Worm (Caenorhabditis elegans): ENCODE measurements around the gene F36H12.10.

DNA sequence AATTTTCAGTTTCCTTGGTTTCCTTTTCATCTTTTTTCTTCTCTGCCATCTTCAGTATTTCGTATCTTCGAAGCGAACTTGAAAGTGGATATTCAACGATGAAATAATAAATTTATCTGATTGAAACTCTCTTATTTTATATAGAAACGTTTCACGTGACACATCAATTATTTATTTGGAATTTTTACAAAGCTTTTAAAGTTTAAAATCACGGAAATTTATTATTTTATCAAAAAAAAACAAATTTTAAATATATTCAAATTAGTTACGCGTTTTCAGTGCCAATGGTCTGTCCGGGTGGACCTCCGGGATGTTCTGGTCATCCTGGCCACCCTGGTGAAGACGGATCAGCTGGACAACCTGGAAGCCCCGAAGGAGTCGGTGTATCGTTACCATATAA is 48.5 kb upstream of the F36H12.10 start, which contains the start of gene ZK354.7:
- TF ChIP-seq ztf-3 (GFP tag; optimal IDR thresholded peaks at IDR 0.05): no peak
- no peak for TF ChIP-seq C17E4.6 (GFP tag; IDR thresholded peaks at IDR 0.05)
- no peak for TF ChIP-seq athp-1 (tag; optimal IDR thresholded peaks at IDR 0.05)
- no peak for TF ChIP-seq pha-4 (tag; optimal IDR thresholded peaks at IDR 0.05)
- TF ChIP-seq hrde-1 (tag; optimal IDR thresholded peaks at IDR 0.05; ENCODE audit: borderline replicate concordance): no peak
- no peak for TF ChIP-seq dpl-1 (GFP tag; optimal IDR thresholded peaks at IDR 0.05)
- no peak for TF ChIP-seq ama-1 (optimal IDR thresholded peaks at IDR 0.05)
- TF ChIP-seq ama-1 (GFP tag; optimal IDR thresholded peaks at IDR 0.05): no peak
- TF ChIP-seq K11D2.4 (GFP tag; IDR thresholded peaks at IDR 0.05): no peak
- TF ChIP-seq F55B11.4 (tag; optimal IDR thresholded peaks at IDR 0.05; ENCODE audit: borderline replicate concordance, insufficient read depth): no peak
- TF ChIP-seq nfyb-1 (GFP tag; IDR thresholded peaks at IDR 0.05): no peak

All from whole organism, young adult.